Fruit fly (Drosophila melanogaster) whole organism, larva: ENCODE results near the gene MESR6.

Experiments used
- noc ChIP-seq: fragments of 200-800 bp; sonication (Bioruptor generic); optimal IDR thresholded peaks from 3 replicates; lab custom pipeline; 2019; ENCODE audit warnings: missing biosample characterization, mild to moderate bottlenecking, missing genetic modification characterization, moderate library complexity

Gene MESR6

dm6 chr3L:19143940-19144571 is 51.6 kb downstream of the MESR6 start:
- TF ChIP-seq noc (tag; lab: Kevin White, UChicago): no peak
